Worm (Caenorhabditis elegans) whole organism, L3 larva: ENCODE results near the gene mans-4.

Experiments used
- R02D3.7 ChIP-seq: fragments of 150-350 bp; optimal IDR thresholded peaks from 2 replicates; lab custom pipeline; 2014; ENCODE audit warnings: missing biosample characterization, missing genetic modification characterization
- aly-2 ChIP-seq: fragments of 150-350 bp; optimal IDR thresholded peaks from 2 replicates; lab custom pipeline; 2014; ENCODE audit warnings: missing biosample characterization, missing genetic modification characterization
- egl-27 ChIP-seq: sonication (generic microtip); optimal IDR thresholded peaks from 4 replicates; lab custom pipeline; 2017; ENCODE audit warnings: missing biosample characterization, missing genetic modification reagents, missing genetic modification characterization
- jun-1 ChIP-seq: fragments of 150-350 bp; optimal IDR thresholded peaks from 2 replicates; lab custom pipeline; 2014; ENCODE audit warnings: missing biosample characterization, missing genetic modification reagents, missing genetic modification characterization
- lin-39 ChIP-seq: fragments of 150-350 bp; optimal IDR thresholded peaks from 2 replicates; lab custom pipeline; 2018; ENCODE audit warnings: missing biosample characterization, missing genetic modification reagents, missing genetic modification characterization
- mdl-1 ChIP-seq: fragments of 150-350 bp; optimal IDR thresholded peaks from 2 replicates; lab custom pipeline; 2014; ENCODE audit warnings: missing biosample characterization, missing genetic modification characterization
- nhr-12 ChIP-seq: fragments of 150-350 bp; optimal IDR thresholded peaks from 2 replicates; lab custom pipeline; 2014; ENCODE audit warnings: missing biosample characterization, missing genetic modification characterization
- nhr-237 ChIP-seq: fragments of 150-350 bp; optimal IDR thresholded peaks from 2 replicates; lab custom pipeline; 2014; ENCODE audit warnings: missing biosample characterization, missing genetic modification characterization
- nhr-25 ChIP-seq: sonication (generic microtip); optimal IDR thresholded peaks from 2 replicates; lab custom pipeline; 2017; ENCODE audit warnings: missing biosample characterization, missing genetic modification characterization
- pha-4 ChIP-seq: fragments of 150-350 bp; optimal IDR thresholded peaks from 2 replicates; lab custom pipeline; 2014; ENCODE audit warnings: missing biosample characterization, missing genetic modification reagents, missing genetic modification characterization
- sea-2 ChIP-seq: fragments of 150-350 bp; sonication (generic microtip); optimal IDR thresholded peaks from 4 replicates; lab custom pipeline; 2014; ENCODE audit warnings: missing biosample characterization, missing genetic modification reagents, missing genetic modification characterization
- ztf-11 ChIP-seq: fragments of 150-350 bp; optimal IDR thresholded peaks from 2 replicates; lab custom pipeline; 2014; ENCODE audit warnings: missing biosample characterization, missing genetic modification characterization

- TF ChIP-seq aly-2 (tag; lab: Kevin White, UChicago) (no peak), nhr-237 (tag; lab: Kevin White, UChicago) (no peak), R02D3.7 (no peak), lin-39 (no peak), ztf-11 (tag; lab: Kevin White, UChicago) (no peak), nhr-12 (no peak), sea-2 (GFP tag; lab: Kevin White, UChicago) (no peak), pha-4 (tag; lab: Kevin White, UChicago) (peak; percentile 90), mdl-1 (tag; lab: Kevin White, UChicago) (no peak), egl-27 (tag; lab: Kevin White, UChicago) (no peak), jun-1 (tag; lab: Kevin White, UChicago) (no peak), nhr-25 (tag; lab: Kevin White, UChicago) (no peak)
Measured at ce11 chrIV:9032550-9032949, 45.8 kb downstream of the mans-4 start, which contains the start of gene C53D6.6.
